Worm (Caenorhabditis elegans) whole organism, L3 larva: ENCODE results near the gene srsx-40.

ENCODE experiments used
- R02D3.7 ChIP-seq: fragments of 150-350 bp; optimal IDR thresholded peaks from 2 replicates; lab custom pipeline; 2014; ENCODE audit warnings: missing biosample characterization, missing genetic modification characterization
- aly-2 ChIP-seq: fragments of 150-350 bp; optimal IDR thresholded peaks from 2 replicates; lab custom pipeline; 2014; ENCODE audit warnings: missing biosample characterization, missing genetic modification characterization
- ceh-9 ChIP-seq: sonication (generic microtip); optimal IDR thresholded peaks from 2 replicates; lab custom pipeline; 2018; ENCODE audit warnings: missing biosample characterization, missing genetic modification characterization
- daf-12 ChIP-seq: fragments of 150-350 bp; optimal IDR thresholded peaks from 2 replicates; lab custom pipeline; 2014; ENCODE audit warnings: missing biosample characterization, missing genetic modification reagents, missing genetic modification characterization
- elt-2 ChIP-seq: sonication (generic microtip); optimal IDR thresholded peaks from 2 replicates; lab custom pipeline; 2016; ENCODE audit warnings: missing genetic modification reagents, mild to moderate bottlenecking, missing genetic modification characterization, missing compliant biosample characterization
- lin-15B ChIP-seq: fragments of 150-350 bp; optimal IDR thresholded peaks from 2 replicates; lab custom pipeline; 2014; ENCODE audit warnings: missing biosample characterization, missing genetic modification characterization
- nhr-11 ChIP-seq: fragments of 150-350 bp; optimal IDR thresholded peaks from 2 replicates; lab custom pipeline; 2014; ENCODE audit warnings: missing biosample characterization, missing genetic modification characterization
- nhr-76 ChIP-seq: fragments of 150-350 bp; sonication (generic microtip); optimal IDR thresholded peaks from 5 replicates; lab custom pipeline; 2014; ENCODE audit warnings: missing biosample characterization, missing genetic modification characterization
- unc-39 ChIP-seq: sonication (generic microtip); optimal IDR thresholded peaks from 4 replicates; lab custom pipeline; 2017; ENCODE audit warnings: missing biosample characterization, missing genetic modification characterization
- unc-62 ChIP-seq: fragments of 150-350 bp; sonication (generic microtip); optimal IDR thresholded peaks from 4 replicates; lab custom pipeline; 2014; ENCODE audit warnings: missing biosample characterization, missing genetic modification reagents, missing genetic modification characterization

- TF ChIP-seq nhr-76 (no peak), daf-12 (no peak), unc-39 (tag; lab: Kevin White, UChicago) (no peak), nhr-11 (tag; lab: Kevin White, UChicago) (no peak), unc-62 (GFP tag; lab: Kevin White, UChicago) (no peak), lin-15B (no peak), R02D3.7 (tag; lab: Kevin White, UChicago) (no peak), aly-2 (tag; lab: Kevin White, UChicago) (no peak), elt-2 (no peak), ceh-9 (no peak)
Measured at ce11 chrV:7653567-7653966, 49.9 kb downstream of the srsx-40 start, which contains the start of gene srh-200.
